Fruit fly (Drosophila melanogaster): ENCODE results near the gene JhI-21.

DNA sequence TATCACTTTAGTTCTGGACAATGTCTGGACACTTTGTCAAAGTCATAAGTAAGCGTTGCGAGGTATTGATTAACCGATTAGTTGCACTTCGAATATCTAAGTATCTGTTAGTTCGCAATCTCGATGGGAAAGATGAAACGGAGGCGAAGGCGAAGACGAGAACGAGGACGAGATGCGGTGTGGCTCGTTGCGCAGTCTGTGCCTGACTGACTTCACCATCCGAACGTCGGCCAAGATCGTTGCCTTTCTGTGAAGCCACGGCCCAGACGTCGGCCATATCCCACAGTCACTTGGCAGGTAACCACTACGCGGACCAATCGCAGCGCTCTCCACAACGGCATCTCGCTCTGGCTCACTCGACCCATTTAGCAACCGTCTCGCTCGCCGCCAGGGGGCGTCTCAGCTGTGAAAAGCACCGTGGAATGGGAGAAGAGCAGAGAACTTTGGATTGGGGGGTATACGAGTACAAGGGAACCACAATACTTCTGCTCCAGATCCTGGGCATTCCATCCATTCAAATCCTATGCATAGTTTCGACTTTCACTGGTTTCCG lies 29.9 kb upstream of the JhI-21 start, which contains the start of gene prd:
- TF ChIP-seq CG9437 (GFP tag; optimal IDR thresholded peaks at IDR 0.05) = no peak
- TF ChIP-seq Doc3 (GFP tag; IDR thresholded peaks at IDR 0.05; ENCODE audit: partially characterized antibody) = no peak
- no peak for TF ChIP-seq CG8089 (GFP tag; optimal IDR thresholded peaks at IDR 0.05)
- TF ChIP-seq chif (GFP tag; optimal IDR thresholded peaks at IDR 0.05) = no peak
- TF ChIP-seq Taf1 (GFP tag; IDR thresholded peaks at IDR 0.05) = no peak
- no peak for TF ChIP-seq sr (GFP tag; IDR thresholded peaks at IDR 0.05)
- TF ChIP-seq CG13424 (tag; optimal IDR thresholded peaks at IDR 0.05) = no peak
- no peak for TF ChIP-seq Trl (optimal IDR thresholded peaks at IDR 0.05)
- TF ChIP-seq Trl (GFP tag; optimal IDR thresholded peaks at IDR 0.05) = no peak
